Fruit fly (Drosophila melanogaster): ENCODE results near the gene Ipp.
A peak's percentile ranks its signal among the peaks of the same experiment; 100 is the strongest.

Gene Ipp

dm6 chr3R:13964513-13964975, 6.0 kb downstream of the Ipp start, which contains the start of gene Orc2 (continued):
- TF ChIP-seq org-1 (GFP tag; optimal IDR thresholded peaks at IDR 0.05): no peak
- TF ChIP-seq Xbp1 (GFP tag; optimal IDR thresholded peaks at IDR 0.05): peak; percentile 15
- no peak for TF ChIP-seq CG12744 (GFP tag; optimal IDR thresholded peaks at IDR 0.05)
- no peak for TF ChIP-seq lbe (GFP tag; optimal IDR thresholded peaks at IDR 0.05)
- no peak for TF ChIP-seq Doc3 (GFP tag; IDR thresholded peaks at IDR 0.05; ENCODE audit: partially characterized antibody)
- peak; percentile 60 for TF ChIP-seq CG10267 (tag; optimal IDR thresholded peaks at IDR 0.05)
- TF ChIP-seq kah (GFP tag; optimal IDR thresholded peaks at IDR 0.05): no peak
- TF ChIP-seq her (GFP tag; optimal IDR thresholded peaks at IDR 0.05): no peak
- no peak for TF ChIP-seq CG4360 (GFP tag; IDR thresholded peaks at IDR 0.05)
- no peak for TF ChIP-seq esg (GFP tag; conservative IDR thresholded peaks at IDR 0.05)
- no peak for TF ChIP-seq tup (GFP tag; optimal IDR thresholded peaks at IDR 0.05)
- TF ChIP-seq D19B (GFP tag; optimal IDR thresholded peaks at IDR 0.05): no peak
- peak; percentile 29 for TF ChIP-seq CG13424 (tag; optimal IDR thresholded peaks at IDR 0.05)
- TF ChIP-seq CG8290 (GFP tag; optimal IDR thresholded peaks at IDR 0.05): peak; percentile 18
- TF ChIP-seq CG8290 (tag; optimal IDR thresholded peaks at IDR 0.05): no peak
- no peak for TF ChIP-seq CG1602 (GFP tag; optimal IDR thresholded peaks at IDR 0.05)
- TF ChIP-seq slou (GFP tag; optimal IDR thresholded peaks at IDR 0.05): no peak
- no peak for TF ChIP-seq slbo (GFP tag; IDR thresholded peaks at IDR 0.05)
- peak; percentile 76 for TF ChIP-seq CG2116 (GFP tag; optimal IDR thresholded peaks at IDR 0.05)
- no peak for TF ChIP-seq Usf (GFP tag; optimal IDR thresholded peaks at IDR 0.05)
- peak; percentile 2 for TF ChIP-seq CG8924 (tag; optimal IDR thresholded peaks at IDR 0.05)
- peak; percentile 53; the same call in 2 of the 3 replicates for TF ChIP-seq CG17361 (GFP tag; IDR thresholded peaks at IDR 0.05)
- TF ChIP-seq scrt (GFP tag; optimal IDR thresholded peaks at IDR 0.05): no peak
- TF ChIP-seq CG11456 (GFP tag; IDR thresholded peaks at IDR 0.05): no peak
- TF ChIP-seq CG12299 (tag; optimal IDR thresholded peaks at IDR 0.05): no peak
- TF ChIP-seq otp (GFP tag; IDR thresholded peaks at IDR 0.05): no peak
- no peak for TF ChIP-seq CG4820 (GFP tag; optimal IDR thresholded peaks at IDR 0.05)
- no peak for TF ChIP-seq trh (GFP tag; optimal IDR thresholded peaks at IDR 0.05)
- no peak for TF ChIP-seq br (optimal IDR thresholded peaks at IDR 0.05)
- TF ChIP-seq H15 (GFP tag; IDR thresholded peaks at IDR 0.05): no peak
- TF ChIP-seq CG30020 (tag; optimal IDR thresholded peaks at IDR 0.05): peak; percentile 57
- no peak for TF ChIP-seq dpn (GFP tag; optimal IDR thresholded peaks at IDR 0.05)
- TF ChIP-seq wor (GFP tag; IDR thresholded peaks at IDR 0.05): no peak
- TF ChIP-seq dan (GFP tag; IDR thresholded peaks at IDR 0.05): no peak
- TF ChIP-seq ara (GFP tag; IDR thresholded peaks at IDR 0.05): no peak
- TF ChIP-seq Hsf (GFP tag; optimal IDR thresholded peaks at IDR 0.05): no peak
- TF ChIP-seq CG10565 (GFP tag; optimal IDR thresholded peaks at IDR 0.05): no peak
- TF ChIP-seq CG6689 (GFP tag; IDR thresholded peaks at IDR 0.05): no peak
- TF ChIP-seq tna (GFP tag; IDR thresholded peaks at IDR 0.05; ENCODE audit: partially characterized antibody): no peak
- TF ChIP-seq CG33557 (GFP tag; optimal IDR thresholded peaks at IDR 0.05): no peak
- TF ChIP-seq CG6654 (GFP tag; optimal IDR thresholded peaks at IDR 0.05): no peak
- TF ChIP-seq nerfin-1 (tag; optimal IDR thresholded peaks at IDR 0.05): peak; percentile 23
- no peak for TF ChIP-seq cg (GFP tag; optimal IDR thresholded peaks at IDR 0.05)
- no peak for TF ChIP-seq CG7987 (GFP tag; optimal IDR thresholded peaks at IDR 0.05)
- no peak for TF ChIP-seq ro (GFP tag; IDR thresholded peaks at IDR 0.05)
- TF ChIP-seq Dll (GFP tag; IDR thresholded peaks at IDR 0.05; ENCODE audit: partially characterized antibody): peak; percentile 68; the same call in 3 of the 4 replicates
- TF ChIP-seq HLH3B (GFP tag; IDR thresholded peaks at IDR 0.05): no peak
- no peak for TF ChIP-seq CG17328 (GFP tag; IDR thresholded peaks at IDR 0.05)
- TF ChIP-seq CG3065 (GFP tag; optimal IDR thresholded peaks at IDR 0.05): no peak
- no peak for TF ChIP-seq Poxn (GFP tag; IDR thresholded peaks at IDR 0.05)
- no peak for TF ChIP-seq Ravus (GFP tag; IDR thresholded peaks at IDR 0.05)
- TF ChIP-seq CG1792 (GFP tag; optimal IDR thresholded peaks at IDR 0.05): no peak
- TF ChIP-seq CG9215 (GFP tag; IDR thresholded peaks at IDR 0.05): no peak
